Fruit fly (Drosophila melanogaster): ENCODE results near the gene CG5111.

CG5111 gene

DNA sequence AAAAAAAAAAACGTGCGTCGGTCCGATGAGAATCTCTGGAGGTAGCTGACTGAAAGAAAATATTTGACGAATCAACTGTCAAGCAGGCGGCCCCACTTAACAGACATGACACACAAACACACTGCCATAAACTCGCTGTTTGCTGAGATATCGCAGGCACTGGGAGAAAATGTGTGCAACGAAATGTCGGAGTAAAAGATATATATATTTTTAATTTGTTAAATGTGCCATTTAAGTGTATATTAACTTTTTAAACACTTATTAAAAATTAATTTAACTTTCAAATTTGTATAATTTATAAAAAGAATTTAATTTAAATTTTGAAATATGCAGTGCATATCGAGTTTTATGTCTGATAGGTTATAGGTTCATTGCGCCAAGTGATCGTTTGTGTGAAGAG lies 17.0 kb upstream of the CG5111 start (continued):
- TF ChIP-seq CG42726 (GFP tag; IDR thresholded peaks at IDR 0.05; ENCODE audit: partially characterized antibody) (no peak), Hsf (GFP tag; optimal IDR thresholded peaks at IDR 0.05) (no peak), NfI (GFP tag; optimal IDR thresholded peaks at IDR 0.05) (no peak), inv (GFP tag; IDR thresholded peaks at IDR 0.05; ENCODE audit: partially characterized antibody) (no peak), Hr3 (GFP tag; optimal IDR thresholded peaks at IDR 0.05) (peak; percentile 36), da (GFP tag; optimal IDR thresholded peaks at IDR 0.05) (no peak), CG6813 (GFP tag; optimal IDR thresholded peaks at IDR 0.05) (no peak), tio (GFP tag; optimal IDR thresholded peaks at IDR 0.05) (no peak), trem (tag; optimal IDR thresholded peaks at IDR 0.05) (peak; percentile 50), btn (GFP tag; optimal IDR thresholded peaks at IDR 0.05) (no peak), HmgD (GFP tag; optimal IDR thresholded peaks at IDR 0.05) (no peak), CG3726 (GFP tag; IDR thresholded peaks at IDR 0.05) (no peak), CG12236 (GFP tag; optimal IDR thresholded peaks at IDR 0.05) (no peak), aop (GFP tag; IDR thresholded peaks at IDR 0.05) (no peak), ase (GFP tag; IDR thresholded peaks at IDR 0.05) (peak; percentile 54; the same call in 1 of the 3 replicates), ftz-f1 (GFP tag; optimal IDR thresholded peaks at IDR 0.05) (no peak), toy (GFP tag; IDR thresholded peaks at IDR 0.05) (no peak), CG14860 (GFP tag; IDR thresholded peaks at IDR 0.05; ENCODE audit: partially characterized antibody) (no peak), Atf-2 (GFP tag; optimal IDR thresholded peaks at IDR 0.05) (no peak), CG15601 (tag; optimal IDR thresholded peaks at IDR 0.05) (peak; percentile 47), ATbp (GFP tag; optimal IDR thresholded peaks at IDR 0.05) (peak; percentile 66), D19B (GFP tag; optimal IDR thresholded peaks at IDR 0.05) (no peak), CG11456 (GFP tag; IDR thresholded peaks at IDR 0.05) (no peak), so (GFP tag; IDR thresholded peaks at IDR 0.05) (peak; percentile 54; the same call in 1 of the 3 replicates), sr (GFP tag; IDR thresholded peaks at IDR 0.05) (no peak), Spps (tag; optimal IDR thresholded peaks at IDR 0.05) (peak; percentile 54), CG7271 (tag; optimal IDR thresholded peaks at IDR 0.05) (peak; percentile 21), Drgx (GFP tag; IDR thresholded peaks at IDR 0.05) (peak; percentile 73), wek (GFP tag; optimal IDR thresholded peaks at IDR 0.05) (peak; percentile 6), al (GFP tag; IDR thresholded peaks at IDR 0.05) (no peak), CG30403 (GFP tag; optimal IDR thresholded peaks at IDR 0.05) (peak; percentile 42), fru (optimal IDR thresholded peaks at IDR 0.05) (no peak), CG14014 (GFP tag; IDR thresholded peaks at IDR 0.05) (no peak; the same call in 1 of the 2 replicates), yki (optimal IDR thresholded peaks at IDR 0.05) (no peak), BtbVII (GFP tag; optimal IDR thresholded peaks at IDR 0.05) (peak; percentile 58), HLHmδ (GFP tag; optimal IDR thresholded peaks at IDR 0.05) (no peak), CG12769 (tag; optimal IDR thresholded peaks at IDR 0.05) (no peak), Poxn (GFP tag; IDR thresholded peaks at IDR 0.05) (no peak), Sox102F (GFP tag; optimal IDR thresholded peaks at IDR 0.05) (peak; percentile 56), CG30431 (GFP tag; optimal IDR thresholded peaks at IDR 0.05) (no peak), sob (GFP tag; IDR thresholded peaks at IDR 0.05) (peak; percentile 71), CG12391 (tag; optimal IDR thresholded peaks at IDR 0.05) (peak; percentile 58), CkIIα-i1 (GFP tag; IDR thresholded peaks at IDR 0.05) (no peak), Hmr (GFP tag; optimal IDR thresholded peaks at IDR 0.05) (no peak), CG4854 (GFP tag; optimal IDR thresholded peaks at IDR 0.05) (no peak), cad (GFP tag; optimal IDR thresholded peaks at IDR 0.05) (no peak), odd (GFP tag; optimal IDR thresholded peaks at IDR 0.05) (no peak), CG2116 (GFP tag; optimal IDR thresholded peaks at IDR 0.05) (no peak), CG2199 (GFP tag; IDR thresholded peaks at IDR 0.05) (0 out of 3 replicates have a peak, but pooled peaks have one; percentile 26), ab (GFP tag; optimal IDR thresholded peaks at IDR 0.05) (no peak), CG2129 (GFP tag; IDR thresholded peaks at IDR 0.05; ENCODE audit: partially characterized antibody) (no peak), CG10267 (tag; optimal IDR thresholded peaks at IDR 0.05) (peak; percentile 71)

Data from whole organism, embryonic.